Fruit fly (Drosophila melanogaster): ENCODE results near the gene mtSSB.
A peak's percentile ranks its signal among the peaks of the same experiment; 100 is the strongest.

mtSSB gene

dm6 chr3R:16180476-16181070 is 24.5 kb downstream of the mtSSB start, which contains the start of gene CG8927 (continued):
- TF ChIP-seq NFAT (GFP tag; IDR thresholded peaks at IDR 0.05) (no peak), CG7372 (GFP tag; IDR thresholded peaks at IDR 0.05) (peak; percentile 92), CG12155 (GFP tag; optimal IDR thresholded peaks at IDR 0.05) (no peak), trh (GFP tag; optimal IDR thresholded peaks at IDR 0.05) (no peak), Ets97D (GFP tag; optimal IDR thresholded peaks at IDR 0.05) (no peak), CkIIα-i1 (GFP tag; IDR thresholded peaks at IDR 0.05) (no peak), cg (GFP tag; optimal IDR thresholded peaks at IDR 0.05) (no peak), CG11695 (GFP tag; IDR thresholded peaks at IDR 0.05) (no peak), E2f2 (GFP tag; IDR thresholded peaks at IDR 0.05) (peak; percentile 82), Ada2b (GFP tag; IDR thresholded peaks at IDR 0.05) (no peak), Optix (GFP tag; IDR thresholded peaks at IDR 0.05) (no peak), row (GFP tag; IDR thresholded peaks at IDR 0.05) (no peak), H2.0 (GFP tag; IDR thresholded peaks at IDR 0.05) (no peak), ci (GFP tag; IDR thresholded peaks at IDR 0.05) (peak; percentile 6; the same call in 1 of the 3 replicates), CG2199 (GFP tag; IDR thresholded peaks at IDR 0.05) (no peak), kay (GFP tag; optimal IDR thresholded peaks at IDR 0.05) (no peak), ac (GFP tag; optimal IDR thresholded peaks at IDR 0.05) (no peak), gem (tag; optimal IDR thresholded peaks at IDR 0.05) (no peak), CG7928 (GFP tag; optimal IDR thresholded peaks at IDR 0.05) (no peak), Dip2 (GFP tag; IDR thresholded peaks at IDR 0.05) (no peak), emc (GFP tag; optimal IDR thresholded peaks at IDR 0.05) (no peak), Nf-YB (GFP tag; optimal IDR thresholded peaks at IDR 0.05) (no peak), ash1 (GFP tag; optimal IDR thresholded peaks at IDR 0.05) (no peak), CG10267 (tag; optimal IDR thresholded peaks at IDR 0.05) (no peak), MBD-R2 (GFP tag; IDR thresholded peaks at IDR 0.05) (no peak), rib (GFP tag; IDR thresholded peaks at IDR 0.05) (no peak), otp (GFP tag; IDR thresholded peaks at IDR 0.05) (no peak), Kr (GFP tag; optimal IDR thresholded peaks at IDR 0.05) (no peak), lola (GFP tag; optimal IDR thresholded peaks at IDR 0.05) (no peak), seq (GFP tag; IDR thresholded peaks at IDR 0.05) (no peak), mld (GFP tag; IDR thresholded peaks at IDR 0.05; ENCODE audit: partially characterized antibody) (no peak), Six4 (GFP tag; optimal IDR thresholded peaks at IDR 0.05) (no peak), CG33557 (GFP tag; optimal IDR thresholded peaks at IDR 0.05) (no peak), stwl (tag; optimal IDR thresholded peaks at IDR 0.05) (peak; percentile 13), bsh (GFP tag; optimal IDR thresholded peaks at IDR 0.05) (no peak), fu2 (GFP tag; optimal IDR thresholded peaks at IDR 0.05) (no peak), wdn (GFP tag; IDR thresholded peaks at IDR 0.05) (no peak), Hr3 (GFP tag; optimal IDR thresholded peaks at IDR 0.05) (no peak), unpg (GFP tag; optimal IDR thresholded peaks at IDR 0.05) (no peak), nerfin-1 (tag; optimal IDR thresholded peaks at IDR 0.05) (no peak), HmgZ (tag; optimal IDR thresholded peaks at IDR 0.05) (peak; percentile 18), Myb (GFP tag; optimal IDR thresholded peaks at IDR 0.05) (peak; percentile 93), CTCF (GFP tag; optimal IDR thresholded peaks at IDR 0.05) (peak; percentile 80), Ssrp (tag; optimal IDR thresholded peaks at IDR 0.05) (no peak), CHES-1-like (GFP tag; optimal IDR thresholded peaks at IDR 0.05) (no peak), Dfd (GFP tag; optimal IDR thresholded peaks at IDR 0.05) (no peak), CG33213 (GFP tag; optimal IDR thresholded peaks at IDR 0.05) (peak; percentile 12), al (GFP tag; IDR thresholded peaks at IDR 0.05) (no peak), CG30403 (GFP tag; optimal IDR thresholded peaks at IDR 0.05) (no peak), CG2875 (GFP tag; optimal IDR thresholded peaks at IDR 0.05) (no peak), CG8290 (GFP tag; optimal IDR thresholded peaks at IDR 0.05) (peak; percentile 62), CG8290 (tag; optimal IDR thresholded peaks at IDR 0.05) (peak; percentile 30 to 86), Dbx (GFP tag; IDR thresholded peaks at IDR 0.05) (no peak)

Measured in whole organism, embryonic.